Worm (Caenorhabditis elegans) whole organism, L2 larva: Measurements from ENCODE around the gene M110.9.

Experiments used
- R02D3.7 ChIP-seq: fragments of 150-350 bp; optimal IDR thresholded peaks from 2 replicates; lab custom pipeline; 2014; ENCODE audit warnings: missing biosample characterization, missing genetic modification characterization
- lsy-2 ChIP-seq, 2 experiments: fragments of 150-350 bp in 1 of 2; sonication (generic microtip) in 1 of 2; optimal IDR thresholded peaks; 2 replicates each; lab custom pipeline; 2014 to 2017; ENCODE audit warnings: missing biosample characterization in 2 of 2, missing genetic modification characterization in 2 of 2

- TF ChIP-seq lsy-2 (tag; optimal IDR thresholded peaks at IDR 0.05; lab: Kevin White, UChicago) (no peak), R02D3.7 (tag; lab: Kevin White, UChicago) (no peak)
These were observed 7.1 kb upstream of the M110.9 start for ce11 chrII:8223945-8224344.
